Fruit fly (Drosophila melanogaster) whole organism, embryonic: ENCODE data around the gene g.

Experiments used
- CG10147 ChIP-seq: fragments of 200-800 bp; sonication (Bioruptor generic); optimal IDR thresholded peaks from 2 replicates; lab custom pipeline; 2019; ENCODE audit warnings: missing biosample characterization, mild to moderate bottlenecking, missing genetic modification characterization, moderate library complexity
- CG13775 ChIP-seq: fragments of 200-800 bp; sonication (Bioruptor generic); optimal IDR thresholded peaks from 3 replicates; lab custom pipeline; 2017; ENCODE audit warnings: missing biosample characterization, mild to moderate bottlenecking, missing genetic modification characterization
- CG1529 ChIP-seq: fragments of 200-800 bp; sonication (Bioruptor generic); optimal IDR thresholded peaks from 3 replicates; lab custom pipeline; 2018; ENCODE audit warnings: missing biosample characterization, missing genetic modification characterization
- CG15601 ChIP-seq: fragments of 200-800 bp; sonication (Bioruptor generic); optimal IDR thresholded peaks from 3 replicates; lab custom pipeline; 2019; ENCODE audit warnings: missing biosample characterization, mild to moderate bottlenecking, missing genetic modification characterization, moderate library complexity
- CG1832 ChIP-seq: fragments of 200-800 bp; sonication (Bioruptor generic); optimal IDR thresholded peaks from 2 replicates; lab custom pipeline; 2017; ENCODE audit warnings: missing biosample characterization, mild to moderate bottlenecking, missing genetic modification characterization, inconsistent platforms
- CG2678 ChIP-seq: fragments of 200-800 bp; sonication (Bioruptor generic); optimal IDR thresholded peaks from 3 replicates; lab custom pipeline; 2019; ENCODE audit warnings: missing biosample characterization, mild to moderate bottlenecking, missing genetic modification characterization, moderate library complexity
- CG3163 ChIP-seq: fragments of 200-800 bp; sonication (Bioruptor generic); optimal IDR thresholded peaks from 3 replicates; lab custom pipeline; 2016; ENCODE audit warnings: missing biosample characterization, missing genetic modification characterization
- CG33213 ChIP-seq: fragments of 200-800 bp; sonication (Bioruptor generic); optimal IDR thresholded peaks from 3 replicates; lab custom pipeline; 2016; ENCODE audit warnings: missing biosample characterization, missing genetic modification characterization
- CG34376 ChIP-seq: fragments of 200-800 bp; sonication (Bioruptor generic); optimal IDR thresholded peaks from 2 replicates; lab custom pipeline; 2018; ENCODE audit warnings: missing biosample characterization, mild to moderate bottlenecking, missing genetic modification characterization
- CG6765 ChIP-seq: fragments of 200-800 bp; sonication (Bioruptor generic); optimal IDR thresholded peaks from 3 replicates; lab custom pipeline; 2017; ENCODE audit warnings: missing biosample characterization, mild to moderate bottlenecking, missing genetic modification characterization
- CG7786 ChIP-seq: fragments of 200-800 bp; sonication (Bioruptor generic); optimal IDR thresholded peaks from 2 replicates; lab custom pipeline; 2016; ENCODE audit warnings: missing biosample characterization, missing genetic modification characterization
- CG7963 ChIP-seq: fragments of 200-800 bp; sonication (Bioruptor generic); IDR thresholded peaks from 3 replicates; pipeline ENCODE4 v1.3.6; 2022; ENCODE audit warnings: missing biosample characterization, missing genetic modification characterization; ENCODE audit not compliant: partially characterized antibody
- CG8281 ChIP-seq: fragments of 200-800 bp; sonication (Bioruptor generic); optimal IDR thresholded peaks from 2 replicates; lab custom pipeline; 2018; ENCODE audit warnings: missing biosample characterization, mild to moderate bottlenecking, missing genetic modification characterization, moderate library complexity
- CG8944 ChIP-seq: fragments of 200-800 bp; sonication (Bioruptor generic); optimal IDR thresholded peaks from 3 replicates; lab custom pipeline; 2016; ENCODE audit warnings: missing biosample characterization, missing genetic modification characterization
- CkIIα-i1 ChIP-seq: fragments of 200-800 bp; sonication (Bioruptor generic); IDR thresholded peaks from 2 replicates; pipeline ENCODE4 v1.3.6; 2022; ENCODE audit warnings: missing biosample characterization, missing genetic modification characterization
- Deaf1 ChIP-seq: fragments of 200-800 bp; optimal IDR thresholded peaks from 3 replicates; lab custom pipeline; 2019; ENCODE audit warnings: missing biosample characterization, mild to moderate bottlenecking, missing genetic modification characterization, moderate library complexity
- Dek ChIP-seq: fragments of 200-800 bp; sonication (Bioruptor generic); optimal IDR thresholded peaks from 3 replicates; lab custom pipeline; 2019; ENCODE audit warnings: missing biosample characterization, mild to moderate bottlenecking, missing genetic modification characterization, moderate library complexity
- Dll ChIP-seq: fragments of 200-800 bp; sonication (Bioruptor generic); IDR thresholded peaks from 4 replicates; pipeline ENCODE4 v1.3.6; 2022; ENCODE audit warnings: missing biosample characterization, missing genetic modification characterization; ENCODE audit not compliant: partially characterized antibody
- Dp ChIP-seq: fragments of 200-800 bp; sonication (Bioruptor generic); optimal IDR thresholded peaks from 2 replicates; lab custom pipeline; 2018; ENCODE audit warnings: missing biosample characterization, mild to moderate bottlenecking, missing genetic modification characterization, moderate library complexity
- GATAe ChIP-seq: fragments of 200-800 bp; sonication (Bioruptor generic); conservative IDR thresholded peaks from 2 replicates; pipeline ENCODE4 v1.3.6; 2022; ENCODE audit warnings: missing biosample characterization, missing genetic modification characterization
- H15 ChIP-seq: fragments of 200-800 bp; sonication (Bioruptor generic); IDR thresholded peaks from 3 replicates; pipeline ENCODE4 v1.3.6; 2022; ENCODE audit warnings: missing biosample characterization, missing genetic modification characterization
- Hsf ChIP-seq: fragments of 200-800 bp; sonication (Bioruptor generic); optimal IDR thresholded peaks from 3 replicates; lab custom pipeline; 2016; ENCODE audit warnings: missing biosample characterization, missing genetic modification characterization
- Kr ChIP-seq: fragments of 200-800 bp; sonication (Bioruptor generic); optimal IDR thresholded peaks from 2 replicates; lab custom pipeline; 2017; ENCODE audit warnings: missing biosample characterization, mild to moderate bottlenecking, missing genetic modification characterization
- Lhr ChIP-seq: fragments of 200-800 bp; sonication (Bioruptor generic); optimal IDR thresholded peaks from 3 replicates; lab custom pipeline; 2017; ENCODE audit warnings: mild to moderate bottlenecking, missing biosample characterization, missing genetic modification reagents, missing genetic modification characterization
- NK7.1 ChIP-seq: fragments of 200-800 bp; sonication (Bioruptor generic); optimal IDR thresholded peaks from 3 replicates; lab custom pipeline; 2016; ENCODE audit warnings: missing biosample characterization, missing genetic modification characterization
- Opbp ChIP-seq: fragments of 200-800 bp; sonication (Bioruptor generic); IDR thresholded peaks from 3 replicates; pipeline ENCODE4 v1.3.6; 2022; ENCODE audit warnings: missing biosample characterization, missing genetic modification characterization; ENCODE audit not compliant: partially characterized antibody
- Rx ChIP-seq: fragments of 200-800 bp; sonication (Bioruptor generic); IDR thresholded peaks from 2 replicates; pipeline ENCODE4 v1.3.6; 2022; ENCODE audit warnings: missing biosample characterization, missing genetic modification characterization
- TFAM ChIP-seq: fragments of 200-800 bp; sonication (Bioruptor generic); optimal IDR thresholded peaks from 2 replicates; lab custom pipeline; 2017; ENCODE audit warnings: missing biosample characterization, missing genetic modification characterization, inconsistent platforms
- ase ChIP-seq: fragments of 200-800 bp; sonication (Bioruptor generic); IDR thresholded peaks from 3 replicates; pipeline ENCODE4 v1.3.6; 2022; ENCODE audit warnings: missing biosample characterization, missing genetic modification characterization
- btn ChIP-seq: fragments of 200-800 bp; sonication (Bioruptor generic); optimal IDR thresholded peaks from 2 replicates; lab custom pipeline; 2016; ENCODE audit warnings: missing biosample characterization, missing genetic modification characterization
- dati ChIP-seq: fragments of 200-800 bp; sonication (Bioruptor generic); IDR thresholded peaks from 2 replicates; pipeline ENCODE4 v1.3.6; 2022; ENCODE audit warnings: missing biosample characterization, missing genetic modification characterization
- disco-r ChIP-seq: fragments of 200-800 bp; sonication (Bioruptor generic); optimal IDR thresholded peaks from 2 replicates; lab custom pipeline; 2016; ENCODE audit warnings: missing biosample characterization, missing genetic modification characterization
- dm ChIP-seq: fragments of 200-800 bp; sonication (Bioruptor generic); optimal IDR thresholded peaks from 3 replicates; lab custom pipeline; 2016; ENCODE audit warnings: missing biosample characterization, missing genetic modification characterization
- dysf ChIP-seq: fragments of 200-800 bp; sonication (Bioruptor generic); IDR thresholded peaks from 3 replicates; pipeline ENCODE4 v1.3.6; 2022; ENCODE audit warnings: missing biosample characterization, missing genetic modification characterization
- exex ChIP-seq: fragments of 200-800 bp; sonication (Bioruptor generic); optimal IDR thresholded peaks from 4 replicates; lab custom pipeline; 2018; ENCODE audit warnings: missing biosample characterization, mild to moderate bottlenecking, missing genetic modification characterization, moderate library complexity
- gfzf ChIP-seq: fragments of 200-800 bp; sonication (Bioruptor generic); optimal IDR thresholded peaks from 2 replicates; lab custom pipeline; 2016; ENCODE audit warnings: missing biosample characterization, mild to moderate bottlenecking, missing genetic modification characterization, moderate library complexity
- gsb-n ChIP-seq: fragments of 200-800 bp; sonication (Bioruptor generic); optimal IDR thresholded peaks from 3 replicates; lab custom pipeline; 2018; ENCODE audit warnings: missing biosample characterization, mild to moderate bottlenecking, missing genetic modification characterization
- hkb ChIP-seq, 2 experiments: fragments of 200-800 bp in 1 of 2; fragments of >200 bp in 1 of 2; sonication (Bioruptor generic) in 1 of 2; IDR thresholded peaks in 1 of 2; optimal IDR thresholded peaks in 1 of 2; 2 replicates each; pipeline versions ENCODE4 v1.3.6 to Lab custom; 2017 to 2022; ENCODE audit warnings: missing biosample characterization in 1 of 2, missing genetic modification characterization in 1 of 2
- insv ChIP-seq, 2 experiments: fragments of 200-800 bp; sonication (Bioruptor generic); optimal IDR thresholded peaks; 3 replicates each; lab custom pipeline; 2016 to 2018; ENCODE audit warnings: missing biosample characterization in 2 of 2, missing genetic modification characterization in 2 of 2
- klu ChIP-seq: fragments of 200-800 bp; sonication (Bioruptor generic); IDR thresholded peaks from 2 replicates; pipeline ENCODE4 v1.3.6; 2022; ENCODE audit warnings: missing biosample characterization, missing genetic modification characterization
- kni ChIP-seq: fragments of 200-800 bp; sonication (Bioruptor generic); optimal IDR thresholded peaks from 3 replicates; lab custom pipeline; 2017; ENCODE audit warnings: mild to moderate bottlenecking, missing biosample characterization, missing genetic modification reagents, missing genetic modification characterization
- nmo ChIP-seq: fragments of 200-800 bp; sonication (Bioruptor generic); optimal IDR thresholded peaks from 2 replicates; lab custom pipeline; 2018; ENCODE audit warnings: missing biosample characterization, mild to moderate bottlenecking, missing genetic modification characterization, moderate library complexity
- org-1 ChIP-seq: fragments of 200-800 bp; sonication (Bioruptor generic); optimal IDR thresholded peaks from 2 replicates; lab custom pipeline; 2017; ENCODE audit warnings: missing biosample characterization, missing genetic modification characterization
- pb ChIP-seq: fragments of 200-800 bp; sonication (Bioruptor generic); optimal IDR thresholded peaks from 3 replicates; lab custom pipeline; 2016; ENCODE audit warnings: missing biosample characterization, missing genetic modification characterization
- pho ChIP-seq: fragments of 200-800 bp; sonication (Bioruptor generic); optimal IDR thresholded peaks from 2 replicates; lab custom pipeline; 2016; ENCODE audit warnings: missing biosample characterization, missing genetic modification characterization
- ssp ChIP-seq: fragments of 200-800 bp; sonication (Bioruptor generic); IDR thresholded peaks from 2 replicates; pipeline ENCODE4 v1.3.6; 2022; ENCODE audit warnings: missing biosample characterization, missing genetic modification characterization
- ttk ChIP-seq: fragments of 200-800 bp; sonication (Bioruptor generic); IDR thresholded peaks from 2 replicates; pipeline ENCODE4 v2.1.2; 2022; ENCODE audit warnings: missing biosample characterization, missing genetic modification characterization
- tup ChIP-seq: fragments of 200-800 bp; sonication (Bioruptor generic); optimal IDR thresholded peaks from 2 replicates; lab custom pipeline; 2016; ENCODE audit warnings: missing biosample characterization, mild to moderate bottlenecking, missing genetic modification characterization, moderate library complexity
- usp ChIP-seq: fragments of >200 bp; optimal IDR thresholded peaks from 2 replicates; lab custom pipeline; 2017; ENCODE audit warnings: missing biosample characterization, missing genetic modification characterization
- zen ChIP-seq: fragments of 200-800 bp; sonication (Bioruptor generic); optimal IDR thresholded peaks from 3 replicates; lab custom pipeline; 2018; ENCODE audit warnings: missing biosample characterization, mild to moderate bottlenecking, missing genetic modification characterization, moderate library complexity

g gene

DNA sequence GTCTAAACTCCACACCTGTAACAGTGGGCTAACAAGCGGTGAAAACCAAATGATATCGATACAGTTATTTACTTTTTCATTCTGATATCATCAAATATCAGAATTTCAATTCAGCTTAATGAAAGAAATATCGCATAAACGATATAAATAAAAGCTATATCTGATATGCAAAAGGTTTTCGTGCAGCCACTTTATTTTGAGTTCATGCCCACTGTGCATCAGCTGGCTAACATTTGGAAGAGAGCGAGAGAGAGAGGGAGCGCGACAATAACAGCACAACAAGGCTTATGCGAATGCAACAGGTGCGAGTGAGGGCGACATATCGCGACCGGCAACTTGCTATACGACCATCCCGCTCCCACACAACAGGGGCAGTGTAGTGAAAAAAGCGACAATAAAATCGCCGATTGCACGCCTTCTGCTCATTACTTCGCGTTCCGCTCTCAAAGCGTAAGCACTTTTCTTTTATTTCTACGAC, 3.4 kb upstream of the g start, which contains the start of gene CG11151 (continued):
- peak; percentile 93 for TF ChIP-seq Rx (GFP tag; lab: Robert Waterston, UW)
- peak; percentile 81 for TF ChIP-seq TFAM
- peak; percentile 96 for TF ChIP-seq zen
- peak; percentile 93 for TF ChIP-seq NK7.1 (GFP tag; lab: Kevin White, UChicago)
- TF ChIP-seq gfzf (GFP tag; lab: Kevin White, UChicago): peak; percentile 21
- peak; percentile 96 for TF ChIP-seq disco-r (GFP tag; lab: Kevin White, UChicago)
- peak; percentile 86 for TF ChIP-seq exex (tag; lab: Kevin White, UChicago)
- peak; percentile 96 for TF ChIP-seq CG8944 (GFP tag; lab: Kevin White, UChicago)
- peak; percentile 96 for TF ChIP-seq CG1832 (GFP tag; lab: Kevin White, UChicago)
- peak; percentile 94 for TF ChIP-seq H15 (GFP tag; lab: Robert Waterston, UW)
- TF ChIP-seq dysf (GFP tag; lab: Robert Waterston, UW): peak; percentile 96
- peak; percentile 95 for TF ChIP-seq ase
- TF ChIP-seq nmo (GFP tag; lab: Kevin White, UChicago): peak; percentile 97
- peak; percentile 92 for TF ChIP-seq ttk (GFP tag; lab: Robert Waterston, UW)
- TF ChIP-seq Opbp: no peak
- TF ChIP-seq CG1529 (GFP tag; lab: Kevin White, UChicago): peak; percentile 95
- TF ChIP-seq insv (GFP tag; optimal IDR thresholded peaks at IDR 0.05; lab: Kevin White, UChicago): peak; percentile 40 to 77
- TF ChIP-seq dati (GFP tag; lab: Robert Waterston, UW): peak; percentile 86
- peak; percentile 93 for TF ChIP-seq dm (GFP tag; lab: Kevin White, UChicago)
- TF ChIP-seq kni: peak; percentile 83
- no peak for TF ChIP-seq hkb (optimal IDR thresholded peaks at IDR 0.05; lab: Kevin White, UChicago)
- peak; percentile 97 for TF ChIP-seq hkb (GFP tag; IDR thresholded peaks at IDR 0.05; lab: Robert Waterston, UW)
- no peak for TF ChIP-seq usp (GFP tag; lab: Kevin White, UChicago)
- peak; percentile 92 for TF ChIP-seq tup (GFP tag; lab: Kevin White, UChicago)
- TF ChIP-seq CkIIα-i1 (GFP tag; lab: Robert Waterston, UW): peak; percentile 76
- TF ChIP-seq CG3163: peak; percentile 88
- peak; percentile 97 for TF ChIP-seq pho (GFP tag; lab: Kevin White, UChicago)
- peak; percentile 95 for TF ChIP-seq btn (GFP tag; lab: Kevin White, UChicago)
- TF ChIP-seq Dll: peak; percentile 59; the same call in 1 of the 4 replicates
- peak; percentile 86 for TF ChIP-seq klu (GFP tag; lab: Robert Waterston, UW)
- TF ChIP-seq CG33213: peak; percentile 94
- peak; percentile 98 for TF ChIP-seq CG2678
- peak; percentile 95 for TF ChIP-seq pb (GFP tag; lab: Kevin White, UChicago)
- peak; percentile 98 for TF ChIP-seq gsb-n (tag; lab: Kevin White, UChicago)
- TF ChIP-seq CG7786 (GFP tag; lab: Kevin White, UChicago): peak; percentile 98
- peak; percentile 38 for TF ChIP-seq Dp
- TF ChIP-seq GATAe (GFP tag; lab: Robert Waterston, UW): peak; percentile 76
- TF ChIP-seq CG13775 (GFP tag; lab: Kevin White, UChicago): peak; percentile 95
- TF ChIP-seq Deaf1: peak; percentile 82
- peak; percentile 54 for TF ChIP-seq Kr
- peak; percentile 97 for TF ChIP-seq CG34376 (GFP tag; lab: Kevin White, UChicago)
- TF ChIP-seq org-1 (GFP tag; lab: Kevin White, UChicago): peak; percentile 97
- peak; percentile 94 for TF ChIP-seq Dek (tag; lab: Kevin White, UChicago)
- peak; percentile 50; the same call in 2 of the 3 replicates for TF ChIP-seq CG7963 (GFP tag; lab: Robert Waterston, UW)
- TF ChIP-seq CG6765 (GFP tag; lab: Kevin White, UChicago): peak; percentile 85
- peak; percentile 87 for TF ChIP-seq Lhr (GFP tag; lab: Kevin White, UChicago)
- peak; percentile 95 for TF ChIP-seq CG15601 (tag; lab: Kevin White, UChicago)
- peak; percentile 93 for TF ChIP-seq CG10147 (GFP tag; lab: Kevin White, UChicago)
- TF ChIP-seq ssp: peak; percentile 85
- TF ChIP-seq CG8281 (tag; lab: Kevin White, UChicago): peak; percentile 88
- TF ChIP-seq Hsf (GFP tag; lab: Kevin White, UChicago): peak; percentile 97
